Fruit fly (Drosophila melanogaster) whole organism, embryonic: ENCODE measurements around the gene CG13252.

ENCODE experiments used
- Adf1 ChIP-seq: fragments of 200-800 bp; sonication (Bioruptor generic); IDR thresholded peaks from 2 replicates; pipeline ENCODE4 v1.3.6; 2022; ENCODE audit warnings: missing biosample characterization, missing genetic modification characterization
- Blimp-1 ChIP-seq: fragments of 200-800 bp; sonication (Bioruptor generic); optimal IDR thresholded peaks from 3 replicates; lab custom pipeline; 2018; ENCODE audit warnings: missing biosample characterization, missing genetic modification characterization, mild to moderate bottlenecking, moderate library complexity, missing genetic modification reagents
- CG1024 ChIP-seq: fragments of 200-800 bp; sonication (Bioruptor generic); IDR thresholded peaks from 2 replicates; pipeline ENCODE4 v1.3.6; 2022; ENCODE audit warnings: missing biosample characterization, missing genetic modification characterization
- CG10274 ChIP-seq: fragments of 200-800 bp; sonication (Bioruptor generic); optimal IDR thresholded peaks from 3 replicates; lab custom pipeline; 2017; ENCODE audit warnings: missing biosample characterization, mild to moderate bottlenecking, missing genetic modification characterization
- CG10543 ChIP-seq: fragments of 200-800 bp; sonication (Bioruptor generic); optimal IDR thresholded peaks from 3 replicates; lab custom pipeline; 2017; ENCODE audit warnings: missing biosample characterization, mild to moderate bottlenecking, missing genetic modification characterization, moderate library complexity
- CG10979 ChIP-seq: fragments of 200-800 bp; sonication (Bioruptor generic); optimal IDR thresholded peaks from 2 replicates; lab custom pipeline; 2018; ENCODE audit warnings: missing biosample characterization, mild to moderate bottlenecking, missing genetic modification characterization, moderate library complexity
- CG11398 ChIP-seq: fragments of 200-800 bp; sonication (Bioruptor generic); optimal IDR thresholded peaks from 2 replicates; lab custom pipeline; 2016; ENCODE audit warnings: missing biosample characterization, missing genetic modification characterization
- CG15269 ChIP-seq: fragments of 200-800 bp; sonication (Bioruptor generic); optimal IDR thresholded peaks from 2 replicates; lab custom pipeline; 2018; ENCODE audit warnings: missing biosample characterization, mild to moderate bottlenecking, missing genetic modification characterization, moderate library complexity
- CG15601 ChIP-seq: fragments of 200-800 bp; sonication (Bioruptor generic); optimal IDR thresholded peaks from 3 replicates; lab custom pipeline; 2019; ENCODE audit warnings: missing biosample characterization, mild to moderate bottlenecking, missing genetic modification characterization, moderate library complexity
- CG17612 ChIP-seq: fragments of 200-800 bp; sonication (Bioruptor generic); IDR thresholded peaks from 2 replicates; pipeline ENCODE4 v1.3.6; 2022; ENCODE audit warnings: missing biosample characterization, missing genetic modification characterization
- CG17802 ChIP-seq: fragments of 200-800 bp; sonication (Bioruptor generic); optimal IDR thresholded peaks from 2 replicates; lab custom pipeline; 2018; ENCODE audit warnings: missing biosample characterization, mild to moderate bottlenecking, missing genetic modification characterization, moderate library complexity
- CG17829 ChIP-seq: fragments of 200-800 bp; optimal IDR thresholded peaks from 2 replicates; lab custom pipeline; 2019; ENCODE audit warnings: missing biosample characterization, mild to moderate bottlenecking, missing genetic modification characterization, moderate library complexity
- CG2678 ChIP-seq: fragments of 200-800 bp; sonication (Bioruptor generic); optimal IDR thresholded peaks from 3 replicates; lab custom pipeline; 2019; ENCODE audit warnings: missing biosample characterization, mild to moderate bottlenecking, missing genetic modification characterization, moderate library complexity
- CG30403 ChIP-seq: fragments of 200-800 bp; sonication (Bioruptor generic); optimal IDR thresholded peaks from 3 replicates; lab custom pipeline; 2016; ENCODE audit warnings: missing biosample characterization, missing genetic modification characterization
- CG31441 ChIP-seq: fragments of 200-800 bp; sonication (Bioruptor generic); IDR thresholded peaks from 2 replicates; pipeline ENCODE4 v1.3.6; 2022; ENCODE audit warnings: missing biosample characterization, missing genetic modification characterization
- CG3847 ChIP-seq: fragments of 200-800 bp; sonication (Bioruptor generic); IDR thresholded peaks from 2 replicates; pipeline ENCODE4 v1.3.6; 2022; ENCODE audit warnings: missing biosample characterization, missing genetic modification characterization
- CG5953 ChIP-seq: fragments of 200-800 bp; sonication (Bioruptor generic); IDR thresholded peaks from 2 replicates; pipeline ENCODE4 v1.3.6; 2022; ENCODE audit warnings: missing biosample characterization, missing genetic modification characterization
- CG6272 ChIP-seq: fragments of 200-800 bp; sonication (Bioruptor generic); IDR thresholded peaks from 2 replicates; pipeline ENCODE4 v1.3.6; 2022; ENCODE audit warnings: missing biosample characterization, missing genetic modification characterization
- CG7271 ChIP-seq: fragments of 200-800 bp; sonication (Bioruptor generic); optimal IDR thresholded peaks from 2 replicates; lab custom pipeline; 2018; ENCODE audit warnings: missing biosample characterization, mild to moderate bottlenecking, missing genetic modification characterization, moderate library complexity
- CG9876 ChIP-seq: fragments of 200-800 bp; sonication (Bioruptor generic); optimal IDR thresholded peaks from 2 replicates; lab custom pipeline; 2016; ENCODE audit warnings: missing biosample characterization, missing genetic modification characterization
- GATAe ChIP-seq: fragments of 200-800 bp; sonication (Bioruptor generic); conservative IDR thresholded peaks from 2 replicates; pipeline ENCODE4 v1.3.6; 2022; ENCODE audit warnings: missing biosample characterization, missing genetic modification characterization
- Lhr ChIP-seq: fragments of 200-800 bp; sonication (Bioruptor generic); optimal IDR thresholded peaks from 3 replicates; lab custom pipeline; 2017; ENCODE audit warnings: mild to moderate bottlenecking, missing biosample characterization, missing genetic modification reagents, missing genetic modification characterization
- Lim3 ChIP-seq: fragments of 200-800 bp; sonication (Bioruptor generic); IDR thresholded peaks from 2 replicates; pipeline ENCODE4 v1.3.6; 2022; ENCODE audit warnings: missing biosample characterization, missing genetic modification characterization
- MTF-1 ChIP-seq: fragments of 200-800 bp; sonication (Bioruptor generic); optimal IDR thresholded peaks from 2 replicates; lab custom pipeline; 2018; ENCODE audit warnings: missing biosample characterization, mild to moderate bottlenecking, missing genetic modification characterization, borderline replicate concordance
- al ChIP-seq: fragments of 200-800 bp; sonication (Bioruptor generic); IDR thresholded peaks from 2 replicates; pipeline ENCODE4 v1.3.6; 2022; ENCODE audit warnings: missing biosample characterization, missing genetic modification characterization
- ato ChIP-seq: fragments of 200-800 bp; sonication (Bioruptor generic); IDR thresholded peaks from 2 replicates; pipeline ENCODE4 v1.3.6; 2022; ENCODE audit warnings: missing biosample characterization, missing genetic modification characterization; ENCODE audit not compliant: partially characterized antibody
- az2 ChIP-seq: fragments of 200-800 bp; sonication (Bioruptor generic); optimal IDR thresholded peaks from 3 replicates; lab custom pipeline; 2016; ENCODE audit warnings: missing biosample characterization, missing genetic modification characterization
- bbx ChIP-seq: fragments of 200-800 bp; sonication (Bioruptor generic); IDR thresholded peaks from 2 replicates; pipeline ENCODE4 v1.3.6; 2022; ENCODE audit warnings: missing biosample characterization, missing genetic modification characterization; ENCODE audit not compliant: partially characterized antibody
- crp ChIP-seq, 2 experiments: fragments of 200-800 bp; sonication (Bioruptor generic); optimal IDR thresholded peaks; 2 replicates in 1 of 2; 3 replicates in 1 of 2; lab custom pipeline; 2017; ENCODE audit warnings: missing biosample characterization in 2 of 2, missing genetic modification characterization in 2 of 2, mild to moderate bottlenecking in 1 of 2, moderate library complexity in 1 of 2
- dimm ChIP-seq: fragments of 200-800 bp; sonication (Bioruptor generic); IDR thresholded peaks from 2 replicates; pipeline ENCODE4 v1.3.6; 2022; ENCODE audit warnings: missing biosample characterization, missing genetic modification characterization
- dmrt99B ChIP-seq: fragments of 200-800 bp; sonication (Bioruptor generic); optimal IDR thresholded peaks from 2 replicates; lab custom pipeline; 2018; ENCODE audit warnings: missing biosample characterization, mild to moderate bottlenecking, missing genetic modification characterization, moderate library complexity
- fd3F ChIP-seq: fragments of 200-800 bp; sonication (Bioruptor generic); optimal IDR thresholded peaks from 2 replicates; lab custom pipeline; 2018; ENCODE audit warnings: missing biosample characterization, mild to moderate bottlenecking, missing genetic modification characterization, moderate library complexity
- gem ChIP-seq: fragments of 200-800 bp; sonication (Bioruptor generic); optimal IDR thresholded peaks from 2 replicates; lab custom pipeline; 2019; ENCODE audit warnings: missing biosample characterization, mild to moderate bottlenecking, missing genetic modification characterization, moderate library complexity
- ham ChIP-seq: fragments of 200-800 bp; sonication (Bioruptor generic); IDR thresholded peaks from 2 replicates; pipeline ENCODE4 v1.3.6; 2022; ENCODE audit warnings: missing biosample characterization, missing genetic modification characterization
- hbn ChIP-seq: fragments of 200-800 bp; sonication (Bioruptor generic); IDR thresholded peaks from 2 replicates; pipeline ENCODE4 v1.3.6; 2022; ENCODE audit warnings: missing biosample characterization, missing genetic modification characterization; ENCODE audit not compliant: partially characterized antibody
- ind ChIP-seq: fragments of 200-800 bp; sonication (Bioruptor generic); optimal IDR thresholded peaks from 3 replicates; lab custom pipeline; 2016; ENCODE audit warnings: missing biosample characterization, missing genetic modification characterization
- knrl ChIP-seq: fragments of 200-800 bp; sonication (Bioruptor generic); IDR thresholded peaks from 3 replicates; pipeline ENCODE4 v1.3.6; 2022; ENCODE audit warnings: missing biosample characterization, missing genetic modification characterization; ENCODE audit not compliant: partially characterized antibody
- lov ChIP-seq, 2 experiments: fragments of 200-800 bp in 1 of 2; fragments of >200 bp in 1 of 2; sonication (Bioruptor generic) in 1 of 2; IDR thresholded peaks in 1 of 2; optimal IDR thresholded peaks in 1 of 2; 2 replicates in 1 of 2; 3 replicates in 1 of 2; pipeline versions ENCODE4 v1.3.6 to Lab custom; 2017 to 2022; ENCODE audit warnings: missing biosample characterization in 1 of 2, missing genetic modification characterization in 1 of 2
- luna ChIP-seq: fragments of 200-800 bp; sonication (Bioruptor generic); optimal IDR thresholded peaks from 2 replicates; lab custom pipeline; 2016; ENCODE audit warnings: missing biosample characterization, missing genetic modification characterization
- phol ChIP-seq: fragments of 200-800 bp; sonication (Bioruptor generic); optimal IDR thresholded peaks from 3 replicates; lab custom pipeline; 2018; ENCODE audit warnings: missing biosample characterization, mild to moderate bottlenecking, missing genetic modification characterization, moderate library complexity
- prd ChIP-seq, 3 experiments: fragments of >200 bp in 2 of 3; fragments of 200-800 bp in 1 of 3; sonication (Bioruptor generic) in 1 of 3; optimal IDR thresholded peaks in 2 of 3; IDR thresholded peaks in 1 of 3; 2 replicates in 2 of 3; 3 replicates in 1 of 3; pipeline versions ENCODE4 v1.3.6 to Lab custom; 2017 to 2022; ENCODE audit warnings: missing biosample characterization in 1 of 3, missing genetic modification characterization in 1 of 3
- ranshi ChIP-seq: fragments of 200-800 bp; sonication (Bioruptor generic); IDR thresholded peaks from 2 replicates; pipeline ENCODE4 v1.3.6; 2022; ENCODE audit warnings: missing biosample characterization, missing genetic modification characterization
- repo ChIP-seq: fragments of 200-800 bp; sonication (Bioruptor generic); optimal IDR thresholded peaks from 2 replicates; lab custom pipeline; 2016; ENCODE audit warnings: missing biosample characterization, missing genetic modification characterization
- sd ChIP-seq: fragments of 200-800 bp; sonication (Bioruptor generic); optimal IDR thresholded peaks from 3 replicates; lab custom pipeline; 2018; ENCODE audit warnings: missing biosample characterization, mild to moderate bottlenecking, missing genetic modification characterization, moderate library complexity
- sim ChIP-seq: fragments of 200-800 bp; sonication (Bioruptor generic); IDR thresholded peaks from 2 replicates; pipeline ENCODE4 v1.3.6; 2022; ENCODE audit warnings: missing biosample characterization, missing genetic modification characterization
- ssp ChIP-seq: fragments of 200-800 bp; sonication (Bioruptor generic); IDR thresholded peaks from 2 replicates; pipeline ENCODE4 v1.3.6; 2022; ENCODE audit warnings: missing biosample characterization, missing genetic modification characterization
- unpg ChIP-seq: fragments of 200-800 bp; sonication (Bioruptor generic); optimal IDR thresholded peaks from 3 replicates; lab custom pipeline; 2018; ENCODE audit warnings: missing biosample characterization, mild to moderate bottlenecking, missing genetic modification characterization, moderate library complexity
- vnd ChIP-seq: fragments of 200-800 bp; sonication (Bioruptor generic); IDR thresholded peaks from 3 replicates; pipeline ENCODE4 v1.3.6; 2022; ENCODE audit warnings: missing biosample characterization, missing genetic modification characterization; ENCODE audit not compliant: partially characterized antibody

CG13252 gene

dm6 chr3L:20711397-20711796, 19.0 kb upstream of the CG13252 start (continued):
- TF ChIP-seq phol = peak; percentile 67
- peak; percentile 76 for TF ChIP-seq Lhr (GFP tag; lab: Kevin White, UChicago)
- no peak for TF ChIP-seq GATAe (GFP tag; lab: Robert Waterston, UW)
- no peak for TF ChIP-seq lov (optimal IDR thresholded peaks at IDR 0.05; lab: Kevin White, UChicago)
- TF ChIP-seq lov (GFP tag; IDR thresholded peaks at IDR 0.05; lab: Robert Waterston, UW) = no peak
- TF ChIP-seq CG17612 (GFP tag; lab: Robert Waterston, UW) = no peak
- TF ChIP-seq sd (tag; lab: Kevin White, UChicago) = no peak
- peak; percentile 62 for TF ChIP-seq gem (tag; lab: Kevin White, UChicago)
- no peak for TF ChIP-seq CG7271 (tag; lab: Kevin White, UChicago)
- TF ChIP-seq CG15269 (tag; lab: Kevin White, UChicago) = peak; percentile 50
- peak; percentile 52 for TF ChIP-seq repo (GFP tag; lab: Kevin White, UChicago)
- TF ChIP-seq hbn (GFP tag; lab: Robert Waterston, UW) = no peak
- TF ChIP-seq CG17802 (tag; lab: Kevin White, UChicago) = peak; percentile 42
- peak; percentile 24 for TF ChIP-seq CG9876 (GFP tag; lab: Kevin White, UChicago)
- TF ChIP-seq CG31441 (GFP tag; lab: Robert Waterston, UW) = peak; percentile 46; the same call in 1 of the 2 replicates
- no peak for TF ChIP-seq CG11398 (GFP tag; lab: Kevin White, UChicago)
- TF ChIP-seq Blimp-1 (GFP tag; lab: Kevin White, UChicago) = peak; percentile 49
- TF ChIP-seq CG30403 (GFP tag; lab: Kevin White, UChicago) = peak; percentile 49
- peak; percentile 64 for TF ChIP-seq CG17829
- no peak for TF ChIP-seq ato (GFP tag; lab: Robert Waterston, UW)
- no peak for TF ChIP-seq CG10543 (GFP tag; lab: Kevin White, UChicago)
- no peak for TF ChIP-seq CG10274 (GFP tag; lab: Kevin White, UChicago)
- peak; percentile 64 for TF ChIP-seq unpg (GFP tag; lab: Kevin White, UChicago)
- TF ChIP-seq luna = no peak
- no peak for TF ChIP-seq sim (GFP tag; lab: Robert Waterston, UW)
- peak; percentile 67; the same call in 2 of the 3 replicates for TF ChIP-seq knrl
- TF ChIP-seq MTF-1 (GFP tag; lab: Kevin White, UChicago) = no peak
- peak; percentile 23; the same call in 1 of the 2 replicates for TF ChIP-seq CG6272 (GFP tag; lab: Robert Waterston, UW)
- TF ChIP-seq crp (GFP tag; optimal IDR thresholded peaks at IDR 0.05; lab: Kevin White, UChicago) = peak in 1 of 2 experiments; percentile 5
- TF ChIP-seq CG2678 = peak; percentile 46
- peak; percentile 30 for TF ChIP-seq fd3F
- peak; percentile 67 for TF ChIP-seq CG15601 (tag; lab: Kevin White, UChicago)
- TF ChIP-seq ind = peak; percentile 51
- TF ChIP-seq Adf1 = no peak
- peak; percentile 76 for TF ChIP-seq az2 (GFP tag; lab: Kevin White, UChicago)
- TF ChIP-seq bbx (GFP tag; lab: Robert Waterston, UW) = peak; percentile 42; the same call in 1 of the 2 replicates
- peak; percentile 16; the same call in 1 of the 3 replicates for TF ChIP-seq vnd (GFP tag; lab: Robert Waterston, UW)
- TF ChIP-seq CG5953 = no peak
- TF ChIP-seq al (GFP tag; lab: Robert Waterston, UW) = 0 out of 2 replicates have a peak, but pooled peaks have one; percentile 12
- no peak; the same call in 1 of the 2 replicates for TF ChIP-seq CG1024 (GFP tag; lab: Robert Waterston, UW)
- no peak for TF ChIP-seq Lim3 (GFP tag; lab: Robert Waterston, UW)
- TF ChIP-seq CG3847 (GFP tag; lab: Robert Waterston, UW) = no peak; the same call in 1 of the 2 replicates
- no peak for TF ChIP-seq dimm (GFP tag; lab: Robert Waterston, UW)
- TF ChIP-seq ssp = no peak; the same call in 1 of the 2 replicates
- peak; percentile 44; the same call in 1 of the 2 replicates for TF ChIP-seq ham (GFP tag; lab: Robert Waterston, UW)
- no peak for TF ChIP-seq ranshi (GFP tag; lab: Robert Waterston, UW)
- no peak for TF ChIP-seq prd (optimal IDR thresholded peaks at IDR 0.05; lab: Kevin White, UChicago)
- peak; percentile 42; the same call in 2 of the 3 replicates for TF ChIP-seq prd (GFP tag; IDR thresholded peaks at IDR 0.05; lab: Robert Waterston, UW)
- TF ChIP-seq dmrt99B (tag; lab: Kevin White, UChicago) = peak; percentile 35
- TF ChIP-seq CG10979 = peak; percentile 67
